Worm (Caenorhabditis elegans) whole organism, early embryonic: Measurements from ENCODE around the gene K02E11.6.
"Not testable (repeated sequence)": the region's sequence is repeated elsewhere in the genome, so short reads cannot be mapped to it uniquely, and the experiment has no call there.

Source experiments
- B0310.2 ChIP-seq: sonication (generic microtip); optimal IDR thresholded peaks from 2 replicates; lab custom pipeline; 2016; ENCODE audit warnings: mild to moderate bottlenecking, missing genetic modification characterization, missing compliant biosample characterization
- F13C5.2 ChIP-seq: sonication (generic microtip); optimal IDR thresholded peaks from 2 replicates; lab custom pipeline; 2017; ENCODE audit warnings: mild to moderate bottlenecking, missing genetic modification characterization, inconsistent platforms, missing compliant biosample characterization
- aly-1 ChIP-seq: sonication (generic microtip); optimal IDR thresholded peaks from 2 replicates; lab custom pipeline; 2016; ENCODE audit warnings: missing genetic modification characterization, missing compliant biosample characterization
- ama-1 ChIP-seq: fragments of 150-350 bp; optimal IDR thresholded peaks from 2 replicates; lab custom pipeline; 2014
- ceh-13 ChIP-seq: fragments of 200-800 bp; sonication (Bioruptor generic); optimal IDR thresholded peaks from 2 replicates; lab custom pipeline; 2018; ENCODE audit warnings: mild to moderate bottlenecking, missing genetic modification characterization, missing compliant biosample characterization
- ceh-36 ChIP-seq: sonication (generic microtip); optimal IDR thresholded peaks from 2 replicates; lab custom pipeline; 2016; ENCODE audit warnings: missing genetic modification characterization, inconsistent platforms, missing compliant biosample characterization
- ets-7 ChIP-seq: sonication (generic microtip); optimal IDR thresholded peaks from 2 replicates; lab custom pipeline; 2016; ENCODE audit warnings: missing genotype, missing genetic modification characterization, missing compliant biosample characterization
- flt-1 ChIP-seq: fragments of 200-800 bp; sonication (Bioruptor generic); IDR thresholded peaks from 2 replicates; pipeline ENCODE4 v1.3.6; 2022; ENCODE audit warnings: missing genetic modification characterization, missing compliant biosample characterization
- hmbx-1 ChIP-seq: sonication (generic microtip); optimal IDR thresholded peaks from 2 replicates; lab custom pipeline; 2016; ENCODE audit warnings: mild to moderate bottlenecking, missing genetic modification characterization, missing compliant biosample characterization
- hmg-4 ChIP-seq: fragments of 200-800 bp; sonication (Bioruptor generic); optimal IDR thresholded peaks from 2 replicates; lab custom pipeline; 2018; ENCODE audit warnings: mild to moderate bottlenecking, missing genetic modification characterization, missing compliant biosample characterization
- hnd-1 ChIP-seq: sonication (generic microtip); optimal IDR thresholded peaks from 2 replicates; lab custom pipeline; 2016; ENCODE audit warnings: missing genetic modification characterization, missing compliant biosample characterization
- pes-1 ChIP-seq: fragments of 200-800 bp; sonication (Bioruptor generic); IDR thresholded peaks from 2 replicates; pipeline ENCODE4 v1.3.6; 2022; ENCODE audit warnings: missing genetic modification reagents, missing genetic modification characterization, missing compliant biosample characterization
- scrt-1 ChIP-seq: fragments of 200-800 bp; sonication (Bioruptor generic); IDR thresholded peaks from 2 replicates; pipeline ENCODE4 v1.3.6; 2022; ENCODE audit warnings: missing genetic modification characterization, missing compliant biosample characterization
- sea-1 ChIP-seq: fragments of 200-800 bp; sonication (Bioruptor generic); conservative IDR thresholded peaks from 2 replicates; pipeline ENCODE4 v1.3.6; 2022; ENCODE audit warnings: missing genetic modification characterization, missing compliant biosample characterization
- tbx-11 ChIP-seq: fragments of 200-800 bp; sonication (Bioruptor generic); IDR thresholded peaks from 2 replicates; pipeline ENCODE4 v1.3.6; 2022; ENCODE audit warnings: missing genetic modification characterization, missing compliant biosample characterization
- tbx-37 ChIP-seq: fragments of 200-800 bp; sonication (Bioruptor generic); conservative IDR thresholded peaks from 2 replicates; pipeline ENCODE4 v1.3.6; 2022; ENCODE audit warnings: missing genetic modification reagents, missing genetic modification characterization, missing compliant biosample characterization
- tra-4 ChIP-seq: sonication (generic microtip); optimal IDR thresholded peaks from 2 replicates; lab custom pipeline; 2017; ENCODE audit warnings: missing genetic modification characterization, missing compliant biosample characterization

K02E11.6 gene

ce11 chrV:14248654-14249053 lies at the start of gene K02E11.6:
Gene K02E11.6 (plus strand): TSS chrV:14248802.
- no peak for TF ChIP-seq scrt-1 (GFP tag; lab: Robert Waterston, UW)
- no peak for TF ChIP-seq ama-1 (lab: Kevin White, UChicago)
- no peak for TF ChIP-seq aly-1 (tag; lab: Kevin White, UChicago)
- no peak for TF ChIP-seq F13C5.2 (tag; lab: Kevin White, UChicago)
- no peak for TF ChIP-seq hnd-1 (tag; lab: Kevin White, UChicago)
- TF ChIP-seq hmbx-1 = no peak

DNA sequence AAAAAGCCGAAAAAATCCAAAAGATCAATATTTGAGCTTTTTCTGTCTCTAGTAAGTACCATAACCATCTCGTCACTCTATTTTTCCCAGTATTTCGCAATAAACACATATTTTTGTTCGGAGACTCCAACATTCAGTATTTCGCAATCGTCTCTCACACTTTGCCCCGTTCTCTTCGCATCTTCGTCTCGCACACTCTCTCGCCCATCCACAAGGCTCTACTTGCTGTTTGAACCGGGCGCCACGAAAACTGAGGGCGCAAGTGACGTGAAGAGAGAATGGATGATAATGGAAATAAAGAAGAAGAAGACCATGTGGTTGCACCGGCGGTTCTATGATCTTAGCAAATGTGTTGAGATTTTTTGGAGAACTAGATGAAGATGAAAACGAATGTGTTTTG lies 48.5 kb upstream of the K02E11.6 start:
- TF ChIP-seq tbx-37 (GFP tag; lab: Robert Waterston, UW) (no peak), ceh-13 (GFP tag; lab: Kevin White, UChicago) (no peak), ceh-36 (tag; lab: Kevin White, UChicago) (no peak)

DNA sequence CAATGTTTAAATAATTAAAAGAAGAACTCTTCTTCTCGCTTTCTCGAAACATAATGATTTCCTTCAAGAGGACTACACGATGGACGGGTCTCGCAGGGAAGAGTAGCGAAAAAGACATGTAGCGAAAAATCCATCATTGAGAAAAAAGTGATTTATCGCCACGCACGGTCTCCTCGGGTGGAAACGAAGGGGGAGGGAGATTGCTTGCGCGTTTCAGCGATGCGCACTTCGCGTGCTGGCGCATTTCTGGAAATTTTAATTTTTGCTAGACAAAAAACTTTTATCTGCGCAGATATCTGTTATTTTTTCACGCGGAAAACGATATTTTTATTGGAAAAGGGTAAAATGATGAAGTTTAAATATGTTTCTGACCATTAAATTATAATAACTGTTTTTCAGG lies 44.8 kb upstream of the K02E11.6 start:
- TF ChIP-seq tbx-11 = 0 out of 2 replicates have a peak, but pooled peaks have one; percentile 42

ce11 chrV:14205214-14205613 lies 43.4 kb upstream of the K02E11.6 start, which contains the start of gene T16A9.3:
Gene T16A9.3 (plus strand): TSS chrV:14205514.
- not testable (repeated sequence) for TF ChIP-seq flt-1 (GFP tag; lab: Robert Waterston, UW); ceh-13 (GFP tag; lab: Kevin White, UChicago); aly-1 (tag; lab: Kevin White, UChicago)

ce11 chrV:14210743-14211142 lies 37.9 kb upstream of the K02E11.6 start, which contains the start of gene str-230:
Gene str-230 (minus strand): TSS chrV:14210843.
- TF ChIP-seq sea-1 (GFP tag; lab: Robert Waterston, UW) = no peak
- TF ChIP-seq B0310.2 (tag; lab: Kevin White, UChicago) = no peak

DNA sequence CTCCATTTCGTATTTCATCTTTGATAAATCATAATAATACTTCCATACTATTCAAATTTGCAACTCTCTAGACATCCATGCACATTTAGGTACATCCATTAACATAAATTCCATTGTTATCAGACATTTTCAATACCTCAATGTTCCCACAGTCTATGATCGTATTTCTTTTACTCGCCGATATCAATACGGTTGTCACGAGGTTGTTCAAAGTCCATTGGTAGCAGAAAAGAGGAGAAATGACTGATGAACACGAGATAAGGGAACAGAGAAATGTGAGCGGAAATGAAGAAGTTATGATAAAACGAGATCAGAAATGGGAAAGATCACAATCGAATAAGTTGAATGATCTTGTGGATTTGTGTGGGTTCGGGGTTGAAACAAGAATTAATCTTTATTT lies 35.8 kb upstream of the K02E11.6 start:
- no peak for TF ChIP-seq scrt-1 (GFP tag; lab: Robert Waterston, UW)
- TF ChIP-seq sea-1 (GFP tag; lab: Robert Waterston, UW) = no peak
- no peak for TF ChIP-seq aly-1 (tag; lab: Kevin White, UChicago)
- no peak for TF ChIP-seq B0310.2 (tag; lab: Kevin White, UChicago)
- TF ChIP-seq ceh-36 (tag; lab: Kevin White, UChicago) = no peak
- no peak for TF ChIP-seq hmbx-1
- no peak for TF ChIP-seq ceh-13 (GFP tag; lab: Kevin White, UChicago)
- no peak for TF ChIP-seq ama-1 (lab: Kevin White, UChicago)
- no peak for TF ChIP-seq tra-4 (tag; lab: Kevin White, UChicago)
- TF ChIP-seq pes-1 = no peak
- no peak for TF ChIP-seq tbx-37 (GFP tag; lab: Robert Waterston, UW)
- no peak for TF ChIP-seq hmg-4 (GFP tag; lab: Kevin White, UChicago)
- TF ChIP-seq ets-7 (tag; lab: Kevin White, UChicago) = no peak
- no peak for TF ChIP-seq F13C5.2 (tag; lab: Kevin White, UChicago)
- no peak for TF ChIP-seq flt-1 (GFP tag; lab: Robert Waterston, UW)
- TF ChIP-seq hnd-1 (tag; lab: Kevin White, UChicago) = no peak
- TF ChIP-seq tbx-11 = no peak

DNA sequence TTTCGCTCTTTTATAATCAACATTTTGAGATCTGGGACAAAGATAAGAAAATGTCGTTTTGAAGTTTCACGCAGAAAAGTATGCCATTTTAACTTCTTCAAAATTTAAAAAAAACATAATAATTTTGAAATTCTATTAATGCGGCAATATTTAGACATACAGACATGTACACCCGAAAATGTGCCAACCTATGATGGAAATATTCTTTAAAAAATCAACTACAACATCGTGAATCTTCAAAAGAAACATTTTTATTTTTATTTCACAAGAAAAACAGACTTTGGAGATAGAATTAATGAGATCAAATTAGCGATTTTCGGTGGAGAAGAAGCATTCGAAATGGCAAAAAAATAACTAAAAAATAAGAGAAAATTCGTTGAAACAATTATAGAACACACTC lies 33.5 kb upstream of the K02E11.6 start, which contains the start of gene T16A9.5:
TSS of gene T16A9.5 (minus strand) at position 101 of the 400 bp plus-strand sequence.
- TF ChIP-seq tra-4 (tag; lab: Kevin White, UChicago) (no peak), hmbx-1 (no peak), B0310.2 (tag; lab: Kevin White, UChicago) (no peak), hnd-1 (tag; lab: Kevin White, UChicago) (no peak), aly-1 (tag; lab: Kevin White, UChicago) (no peak), ceh-13 (GFP tag; lab: Kevin White, UChicago) (no peak), pes-1 (no peak), hmg-4 (GFP tag; lab: Kevin White, UChicago) (no peak), ets-7 (tag; lab: Kevin White, UChicago) (no peak), scrt-1 (GFP tag; lab: Robert Waterston, UW) (no peak), tbx-37 (GFP tag; lab: Robert Waterston, UW) (no peak), ceh-36 (tag; lab: Kevin White, UChicago) (no peak), F13C5.2 (tag; lab: Kevin White, UChicago) (no peak), flt-1 (GFP tag; lab: Robert Waterston, UW) (no peak), sea-1 (GFP tag; lab: Robert Waterston, UW) (no peak), ama-1 (lab: Kevin White, UChicago) (no peak)

ce11 chrV:14223141-14223540 lies 25.5 kb upstream of the K02E11.6 start:
- TF ChIP-seq ceh-13 (GFP tag; lab: Kevin White, UChicago) (no peak), scrt-1 (GFP tag; lab: Robert Waterston, UW) (no peak), ama-1 (lab: Kevin White, UChicago) (no peak), B0310.2 (tag; lab: Kevin White, UChicago) (no peak), aly-1 (tag; lab: Kevin White, UChicago) (no peak), ceh-36 (tag; lab: Kevin White, UChicago) (no peak), ets-7 (tag; lab: Kevin White, UChicago) (no peak)

DNA sequence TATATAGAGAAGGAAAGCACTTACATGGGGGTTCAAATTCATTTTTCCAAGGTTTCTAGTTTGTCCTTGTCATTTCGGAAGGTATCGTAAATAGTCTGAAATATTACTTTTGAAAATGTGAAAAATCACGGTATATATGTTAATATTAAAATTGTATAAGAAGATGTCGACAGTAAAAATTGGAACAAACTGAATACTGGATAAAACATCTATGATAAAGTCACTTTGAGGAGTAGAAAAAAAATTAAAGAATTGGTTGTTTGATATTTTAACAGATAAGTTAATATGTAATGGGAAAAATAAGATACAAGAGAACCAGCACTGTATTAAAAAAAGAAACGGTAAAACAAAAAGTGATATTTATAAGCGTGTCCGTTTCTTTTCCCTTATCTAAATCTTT lies 22.2 kb upstream of the K02E11.6 start, which contains the start of gene nep-21:
TSS of gene nep-21 (minus strand) at position 101 of the 400 bp plus-strand sequence.
- TF ChIP-seq aly-1 (tag; lab: Kevin White, UChicago) (no peak), tra-4 (tag; lab: Kevin White, UChicago) (no peak), ama-1 (lab: Kevin White, UChicago) (no peak), pes-1 (no peak), hnd-1 (tag; lab: Kevin White, UChicago) (no peak), ets-7 (tag; lab: Kevin White, UChicago) (no peak), B0310.2 (tag; lab: Kevin White, UChicago) (no peak), ceh-13 (GFP tag; lab: Kevin White, UChicago) (no peak), ceh-36 (tag; lab: Kevin White, UChicago) (no peak), F13C5.2 (tag; lab: Kevin White, UChicago) (no peak), tbx-11 (no peak), hmbx-1 (no peak), tbx-37 (GFP tag; lab: Robert Waterston, UW) (no peak), sea-1 (GFP tag; lab: Robert Waterston, UW) (no peak), scrt-1 (GFP tag; lab: Robert Waterston, UW) (no peak)
